Worm (Caenorhabditis elegans) whole organism, L2 larva: ENCODE measurements around the gene etc-1.

ENCODE experiments used
- C34F6.9 ChIP-seq: fragments of 150-350 bp; optimal IDR thresholded peaks from 2 replicates; lab custom pipeline; 2014; ENCODE audit warnings: missing biosample characterization, missing genetic modification characterization
- F13H6.1 ChIP-seq: sonication (generic microtip); optimal IDR thresholded peaks from 2 replicates; lab custom pipeline; 2016; ENCODE audit warnings: missing genetic modification characterization, missing compliant biosample characterization
- alr-1 ChIP-seq: fragments of 150-350 bp; optimal IDR thresholded peaks from 2 replicates; lab custom pipeline; 2014; ENCODE audit warnings: missing biosample characterization, missing genetic modification characterization
- ama-1 ChIP-seq: fragments of 150-350 bp; optimal IDR thresholded peaks from 2 replicates; lab custom pipeline; 2018; ENCODE audit warnings: inconsistent platforms
- blmp-1 ChIP-seq: sonication (generic microtip); optimal IDR thresholded peaks from 2 replicates; lab custom pipeline; 2017; ENCODE audit warnings: missing genetic modification characterization, mild to moderate bottlenecking, missing compliant biosample characterization, antibody characterized with exemption, moderate library complexity; ENCODE audit not compliant: insufficient read depth
- ceh-82 ChIP-seq: fragments of 150-350 bp; optimal IDR thresholded peaks from 2 replicates; lab custom pipeline; 2014; ENCODE audit warnings: missing biosample characterization, missing genetic modification characterization
- dmd-4 ChIP-seq: sonication (generic microtip); optimal IDR thresholded peaks from 2 replicates; lab custom pipeline; 2017; ENCODE audit warnings: missing biosample characterization, missing genetic modification characterization
- egl-27 ChIP-seq: sonication (generic microtip); optimal IDR thresholded peaks from 3 replicates; lab custom pipeline; 2017; ENCODE audit warnings: missing biosample characterization, missing genetic modification reagents, missing genetic modification characterization
- elt-1 ChIP-seq: fragments of 150-350 bp; optimal IDR thresholded peaks from 2 replicates; lab custom pipeline; 2014; ENCODE audit warnings: missing biosample characterization, missing genetic modification characterization
- gmeb-1 ChIP-seq: fragments of 150-350 bp; optimal IDR thresholded peaks from 2 replicates; lab custom pipeline; 2014; ENCODE audit warnings: missing biosample characterization, missing genetic modification characterization
- lin-11 ChIP-seq: fragments of 150-350 bp; sonication (generic microtip); optimal IDR thresholded peaks from 2 replicates; lab custom pipeline; 2014; ENCODE audit warnings: missing biosample characterization, missing genetic modification characterization, inconsistent platforms, mixed read lengths
- lin-13 ChIP-seq: fragments of 150-350 bp; optimal IDR thresholded peaks from 2 replicates; lab custom pipeline; 2014; ENCODE audit warnings: missing biosample characterization, missing genetic modification reagents, missing genetic modification characterization
- lin-39 ChIP-seq: fragments of 150-350 bp; optimal IDR thresholded peaks from 2 replicates; lab custom pipeline; 2014; ENCODE audit warnings: missing biosample characterization, missing genetic modification reagents, missing genetic modification characterization
- lsy-2 ChIP-seq, 2 experiments: fragments of 150-350 bp in 1 of 2; sonication (generic microtip) in 1 of 2; optimal IDR thresholded peaks; 2 replicates each; lab custom pipeline; 2014 to 2017; ENCODE audit warnings: missing biosample characterization in 2 of 2, missing genetic modification characterization in 2 of 2
- mbf-1 ChIP-seq: sonication (generic microtip); optimal IDR thresholded peaks from 2 replicates; lab custom pipeline; 2017; ENCODE audit warnings: missing biosample characterization, missing genetic modification characterization
- mdl-1 ChIP-seq, 2 experiments: fragments of 150-350 bp in 1 of 2; sonication (generic microtip) in 1 of 2; optimal IDR thresholded peaks; 2 replicates each; lab custom pipeline; 2017; ENCODE audit warnings: missing biosample characterization in 2 of 2, missing genetic modification characterization in 2 of 2
- nhr-10 ChIP-seq: sonication (generic microtip); optimal IDR thresholded peaks from 2 replicates; lab custom pipeline; 2017; ENCODE audit warnings: missing biosample characterization, missing genetic modification characterization
- nhr-11 ChIP-seq: fragments of 150-350 bp; optimal IDR thresholded peaks from 2 replicates; lab custom pipeline; 2014; ENCODE audit warnings: missing biosample characterization, missing genetic modification characterization
- nhr-12 ChIP-seq: fragments of 150-350 bp; optimal IDR thresholded peaks from 2 replicates; lab custom pipeline; 2014; ENCODE audit warnings: missing biosample characterization, missing genetic modification characterization
- nhr-21 ChIP-seq: fragments of 150-350 bp; optimal IDR thresholded peaks from 2 replicates; lab custom pipeline; 2014; ENCODE audit warnings: missing biosample characterization, missing genetic modification characterization
- nhr-23 ChIP-seq: fragments of 150-350 bp; optimal IDR thresholded peaks from 2 replicates; lab custom pipeline; 2014; ENCODE audit warnings: missing biosample characterization, missing genetic modification reagents, missing genetic modification characterization
- nhr-237 ChIP-seq: fragments of 150-350 bp; optimal IDR thresholded peaks from 2 replicates; lab custom pipeline; 2014; ENCODE audit warnings: missing biosample characterization, missing genetic modification characterization
- nhr-25 ChIP-seq: fragments of 150-350 bp; sonication (generic microtip); optimal IDR thresholded peaks from 3 replicates; lab custom pipeline; 2014; ENCODE audit warnings: missing biosample characterization, missing genetic modification characterization
- nhr-6 ChIP-seq: fragments of 150-350 bp; optimal IDR thresholded peaks from 2 replicates; lab custom pipeline; 2014; ENCODE audit warnings: missing biosample characterization, missing genetic modification characterization
- peb-1 ChIP-seq: fragments of 150-350 bp; optimal IDR thresholded peaks from 2 replicates; lab custom pipeline; 2014; ENCODE audit warnings: missing biosample characterization, missing genetic modification characterization
- sem-4 ChIP-seq: fragments of 150-350 bp; optimal IDR thresholded peaks from 2 replicates; lab custom pipeline; 2014; ENCODE audit warnings: missing biosample characterization, missing genetic modification reagents, missing genetic modification characterization
- skn-1 ChIP-seq: sonication (generic microtip); optimal IDR thresholded peaks from 2 replicates; lab custom pipeline; 2017; ENCODE audit warnings: missing biosample characterization, missing genetic modification characterization
- sma-3 ChIP-seq: sonication (generic microtip); optimal IDR thresholded peaks from 2 replicates; lab custom pipeline; 2016; ENCODE audit warnings: missing genetic modification reagents, missing genetic modification characterization, missing compliant biosample characterization
- sma-9 ChIP-seq, 2 experiments: fragments of 150-350 bp in 1 of 2; sonication (generic microtip) in 1 of 2; optimal IDR thresholded peaks; 2 replicates each; lab custom pipeline; 2014 to 2016; ENCODE audit warnings: missing genetic modification characterization in 2 of 2, mild to moderate bottlenecking in 1 of 2, missing biosample characterization in 1 of 2, missing compliant biosample characterization in 1 of 2, missing genetic modification reagents in 1 of 2, moderate library complexity in 1 of 2
- unc-55 ChIP-seq: fragments of 150-350 bp; sonication (generic microtip); optimal IDR thresholded peaks from 3 replicates; lab custom pipeline; 2014; ENCODE audit warnings: missing biosample characterization, missing genetic modification reagents, missing genetic modification characterization
- unc-62 ChIP-seq: fragments of 150-350 bp; optimal IDR thresholded peaks from 2 replicates; lab custom pipeline; 2014; ENCODE audit warnings: missing biosample characterization, missing genetic modification reagents, missing genetic modification characterization
- zag-1 ChIP-seq: fragments of 150-350 bp; optimal IDR thresholded peaks from 2 replicates; lab custom pipeline; 2014; ENCODE audit warnings: missing biosample characterization, missing genetic modification characterization
- ztf-11 ChIP-seq: sonication (generic microtip); optimal IDR thresholded peaks from 2 replicates; lab custom pipeline; 2017; ENCODE audit warnings: missing biosample characterization, missing genetic modification characterization
- ztf-4 ChIP-seq: fragments of 150-350 bp; optimal IDR thresholded peaks from 2 replicates; lab custom pipeline; 2014; ENCODE audit warnings: missing biosample characterization, missing genetic modification characterization

etc-1 gene

DNA sequence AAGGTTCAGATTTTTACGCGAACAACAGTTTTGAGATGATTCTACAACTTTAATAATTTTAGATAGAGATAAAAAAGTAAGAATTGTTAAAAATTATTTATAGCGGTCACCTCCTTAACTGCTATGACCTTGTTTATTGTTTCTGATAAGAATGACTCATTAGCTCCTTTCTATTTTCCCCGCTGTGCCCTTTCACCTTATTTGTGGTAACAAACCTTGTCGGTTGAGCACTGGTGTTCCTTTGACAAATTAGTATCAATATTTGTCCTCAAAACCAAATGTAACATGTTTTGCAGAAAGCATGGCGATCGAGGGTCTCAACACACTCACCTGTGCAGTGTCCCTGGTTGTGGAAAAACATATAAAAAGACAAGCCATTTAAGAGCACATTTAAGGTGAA, 38.0 kb upstream of the etc-1 start:
- TF ChIP-seq skn-1 (tag; lab: Kevin White, UChicago) (no peak), peb-1 (tag; lab: Kevin White, UChicago) (no peak), unc-62 (GFP tag; lab: Kevin White, UChicago) (no peak), sma-9 (GFP tag; optimal IDR thresholded peaks at IDR 0.05; lab: Kevin White, UChicago) (no peak), sma-9 (tag; optimal IDR thresholded peaks at IDR 0.05; lab: Kevin White, UChicago) (no peak), gmeb-1 (no peak), sem-4 (no peak), lin-39 (no peak), ceh-82 (tag; lab: Kevin White, UChicago) (no peak), mbf-1 (no peak), ama-1 (no peak)

DNA sequence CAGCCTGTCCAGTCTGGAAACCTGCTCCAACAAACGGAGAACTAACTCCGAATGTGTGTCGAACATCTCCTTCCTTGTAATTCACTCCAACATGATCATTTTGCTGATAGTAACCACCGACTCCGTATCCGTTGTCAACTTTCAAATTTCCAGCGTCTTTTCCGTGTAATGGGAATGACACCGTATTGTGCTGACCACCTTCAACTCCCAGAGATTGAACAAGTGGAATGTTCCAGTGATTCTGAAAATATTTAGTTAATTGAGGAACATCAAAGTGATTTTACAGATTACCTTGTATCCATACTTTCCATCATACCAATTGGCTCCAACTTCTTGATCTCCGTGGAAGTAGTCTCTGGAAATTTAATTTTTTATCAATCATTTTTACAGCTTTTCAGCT, 36.7 kb upstream of the etc-1 start:
- no peak for TF ChIP-seq nhr-12 (tag; lab: Kevin White, UChicago)

DNA sequence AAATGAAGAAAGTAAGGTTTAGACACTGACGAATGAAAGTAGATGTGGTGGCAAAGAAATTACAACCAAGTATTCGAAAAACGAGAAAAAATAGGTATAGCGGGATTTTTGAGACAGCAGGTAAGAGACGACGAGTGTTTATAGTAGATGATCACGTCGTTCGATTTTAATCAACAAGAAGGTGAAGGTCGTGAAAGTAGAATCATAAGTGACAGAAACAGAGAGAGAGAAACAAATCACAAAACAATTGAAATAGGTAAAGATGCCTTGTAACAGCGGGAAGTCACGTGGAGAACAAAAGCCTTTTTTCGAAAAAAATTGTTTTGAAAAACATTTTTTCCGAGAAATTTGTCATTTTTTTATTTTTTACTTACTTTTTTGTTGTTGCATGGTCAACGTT, 34.5 kb upstream of the etc-1 start, which contains the start of gene T22C8.6:
Gene T22C8.6 (minus strand): TSS at position 194 of the 400 bp plus-strand sequence.
- TF ChIP-seq ztf-4, result no peak
- peak; percentile 17 for TF ChIP-seq blmp-1
- TF ChIP-seq, all 48 proteins: peak for 1

DNA sequence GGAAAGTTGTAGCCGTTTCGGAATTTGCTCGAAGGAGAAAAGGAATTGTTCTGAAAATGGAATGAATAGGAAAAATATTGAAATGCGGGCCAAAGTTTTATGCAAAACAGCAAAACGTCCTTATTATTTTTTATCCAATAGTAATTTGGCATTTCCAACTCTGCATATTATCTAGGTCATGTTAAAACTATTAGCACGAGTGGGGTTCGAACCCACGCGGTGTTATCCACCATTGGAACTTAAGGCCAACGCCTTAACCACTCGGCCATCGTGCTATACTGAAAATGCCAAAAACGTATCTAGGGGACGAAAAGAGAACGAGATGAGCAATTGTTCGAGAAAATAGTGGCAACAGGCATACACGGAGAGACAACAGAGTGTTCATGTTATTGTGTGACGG, 32.9 kb upstream of the etc-1 start:
- TF ChIP-seq ama-1 (no peak), zag-1 (tag; lab: Kevin White, UChicago) (no peak), peb-1 (tag; lab: Kevin White, UChicago) (no peak), mbf-1 (no peak), nhr-25 (tag; lab: Kevin White, UChicago) (no peak), nhr-10 (tag; lab: Kevin White, UChicago) (no peak), ztf-11 (no peak)

DNA sequence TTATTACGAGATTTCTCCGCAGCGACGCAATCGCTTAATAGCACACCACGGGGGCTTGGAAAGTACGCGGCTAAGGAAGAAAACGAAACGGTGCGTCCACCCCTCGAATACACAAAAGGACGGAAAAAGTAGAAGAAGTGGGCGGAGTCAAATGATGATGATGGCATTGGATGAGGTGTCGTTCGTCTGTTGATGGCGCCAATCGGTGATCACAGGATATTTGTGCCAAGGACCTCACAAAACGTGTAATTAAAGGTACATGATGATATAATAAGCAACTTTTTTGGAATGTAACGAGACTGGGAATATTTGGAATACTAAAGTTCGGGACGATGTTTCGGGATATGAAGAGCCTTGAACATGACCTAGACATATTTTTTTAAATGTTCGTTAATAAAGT, 30.2 kb upstream of the etc-1 start, which contains the start of gene cutl-12:
Gene cutl-12 (minus strand): TSS at position 101 of the 400 bp plus-strand sequence.
- TF ChIP-seq dmd-4 (tag; lab: Kevin White, UChicago) (no peak), nhr-11 (tag; lab: Kevin White, UChicago) (no peak), nhr-237 (tag; lab: Kevin White, UChicago) (no peak), alr-1 (tag; lab: Kevin White, UChicago) (no peak), nhr-12 (tag; lab: Kevin White, UChicago) (no peak), sem-4 (no peak), skn-1 (tag; lab: Kevin White, UChicago) (no peak), nhr-21 (tag; lab: Kevin White, UChicago) (no peak), egl-27 (tag; lab: Kevin White, UChicago) (no peak), lin-39 (no peak), nhr-10 (tag; lab: Kevin White, UChicago) (no peak), elt-1 (tag; lab: Kevin White, UChicago) (no peak), ama-1 (no peak), F13H6.1 (tag; lab: Kevin White, UChicago) (no peak)

DNA sequence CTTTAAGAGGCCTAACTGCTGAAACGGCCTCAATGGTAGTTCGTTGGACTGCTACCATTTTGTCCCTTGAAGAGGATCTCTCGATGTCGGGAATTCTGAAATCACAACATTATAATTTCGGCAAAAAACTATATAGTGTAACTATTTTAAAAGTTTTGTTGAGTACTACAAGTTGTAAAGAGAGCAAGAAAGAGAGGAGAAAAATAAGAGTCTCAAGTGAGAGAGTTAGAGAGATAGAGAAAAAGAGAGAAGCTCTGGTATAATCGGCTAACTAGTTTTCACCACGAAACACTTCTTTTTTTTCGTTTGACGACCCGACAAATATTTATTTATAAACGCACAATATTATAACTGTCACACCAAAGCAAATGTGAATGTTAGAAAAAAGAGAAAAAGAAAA, 27.0 kb upstream of the etc-1 start, which contains the start of gene vab-9:
Gene vab-9 (minus strand): TSS at position 101 of the 400 bp plus-strand sequence.
- TF ChIP-seq nhr-25 (tag; lab: Kevin White, UChicago) (no peak), C34F6.9 (tag; lab: Kevin White, UChicago) (no peak), F13H6.1 (tag; lab: Kevin White, UChicago) (no peak), unc-55 (GFP tag; lab: Kevin White, UChicago) (no peak), nhr-10 (tag; lab: Kevin White, UChicago) (no peak), lsy-2 (tag; optimal IDR thresholded peaks at IDR 0.05; lab: Kevin White, UChicago) (no peak), nhr-6 (tag; lab: Kevin White, UChicago) (no peak)

DNA sequence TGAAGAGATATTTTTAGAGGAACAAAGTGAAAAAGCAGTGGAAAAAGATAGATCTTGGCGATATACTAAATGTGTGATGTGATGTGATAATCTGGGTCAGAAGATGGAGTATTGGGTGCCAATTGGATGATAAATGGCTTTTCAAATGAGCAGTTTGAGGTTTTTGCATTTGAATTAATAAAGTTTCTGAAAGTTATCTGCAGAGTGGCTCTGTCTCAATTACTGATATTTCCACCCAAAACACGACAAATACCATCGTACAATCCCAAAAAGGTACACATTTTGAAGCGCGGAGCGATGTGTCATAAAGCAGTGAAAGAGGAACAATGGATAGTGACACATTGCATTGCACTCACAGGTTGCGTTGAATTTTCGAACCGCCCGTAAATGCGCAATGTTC, 25.1 kb upstream of the etc-1 start:
- TF ChIP-seq alr-1 (tag; lab: Kevin White, UChicago), result no peak
- TF ChIP-seq mdl-1 (tag; optimal IDR thresholded peaks at IDR 0.05; lab: Kevin White, UChicago), result no peak
- no peak for TF ChIP-seq gmeb-1
- TF ChIP-seq sma-9 (GFP tag; optimal IDR thresholded peaks at IDR 0.05; lab: Kevin White, UChicago), result no peak
- no peak for TF ChIP-seq sma-9 (tag; optimal IDR thresholded peaks at IDR 0.05; lab: Kevin White, UChicago)
- no peak for TF ChIP-seq blmp-1
- no peak for TF ChIP-seq C34F6.9 (tag; lab: Kevin White, UChicago)
- TF ChIP-seq mbf-1, result no peak
- no peak for TF ChIP-seq nhr-23
- TF ChIP-seq nhr-6 (tag; lab: Kevin White, UChicago), result no peak
- TF ChIP-seq lin-11 (tag; lab: Kevin White, UChicago), result no peak
- no peak for TF ChIP-seq sma-3 (GFP tag; lab: Kevin White, UChicago)
- TF ChIP-seq zag-1 (tag; lab: Kevin White, UChicago), result no peak
- TF ChIP-seq nhr-11 (tag; lab: Kevin White, UChicago), result no peak
- TF ChIP-seq lin-13, result no peak
